Worm (Caenorhabditis elegans) whole organism, midembryonic: Measurements from ENCODE around the gene F37C12.14.

Source experiments
- T22C8.4 ChIP-seq: fragments of 200-800 bp; sonication (Bioruptor generic); IDR thresholded peaks from 2 replicates; pipeline ENCODE4 v1.3.6; 2022; ENCODE audit warnings: missing genetic modification characterization, missing compliant biosample characterization
- cog-1 ChIP-seq: sonication (generic microtip); optimal IDR thresholded peaks from 2 replicates; lab custom pipeline; 2016; ENCODE audit warnings: missing genetic modification characterization, missing compliant biosample characterization
- flt-1 ChIP-seq: fragments of 200-800 bp; sonication (Bioruptor generic); IDR thresholded peaks from 2 replicates; pipeline ENCODE4 v1.3.6; 2022; ENCODE audit warnings: missing genetic modification characterization, missing compliant biosample characterization
- ref-1 ChIP-seq: fragments of 200-800 bp; sonication (Bioruptor generic); conservative IDR thresholded peaks from 2 replicates; pipeline ENCODE4 v1.3.6; 2022; ENCODE audit warnings: missing genetic modification reagents, missing genetic modification characterization, missing compliant biosample characterization
- tab-1 ChIP-seq: fragments of 200-800 bp; sonication (Bioruptor generic); IDR thresholded peaks from 2 replicates; pipeline ENCODE4 v1.3.6; 2022; ENCODE audit warnings: missing genetic modification characterization, missing compliant biosample characterization
- ztf-23 ChIP-seq: fragments of 200-800 bp; sonication (Bioruptor generic); IDR thresholded peaks from 2 replicates; pipeline ENCODE4 v1.3.6; 2022; ENCODE audit warnings: missing genetic modification reagents, missing genetic modification characterization, missing compliant biosample characterization
- ztf-29 ChIP-seq: fragments of 200-800 bp; sonication (Bioruptor generic); IDR thresholded peaks from 2 replicates; pipeline ENCODE4 v1.3.6; 2022; ENCODE audit warnings: missing genetic modification reagents, missing genetic modification characterization, missing compliant biosample characterization

DNA sequence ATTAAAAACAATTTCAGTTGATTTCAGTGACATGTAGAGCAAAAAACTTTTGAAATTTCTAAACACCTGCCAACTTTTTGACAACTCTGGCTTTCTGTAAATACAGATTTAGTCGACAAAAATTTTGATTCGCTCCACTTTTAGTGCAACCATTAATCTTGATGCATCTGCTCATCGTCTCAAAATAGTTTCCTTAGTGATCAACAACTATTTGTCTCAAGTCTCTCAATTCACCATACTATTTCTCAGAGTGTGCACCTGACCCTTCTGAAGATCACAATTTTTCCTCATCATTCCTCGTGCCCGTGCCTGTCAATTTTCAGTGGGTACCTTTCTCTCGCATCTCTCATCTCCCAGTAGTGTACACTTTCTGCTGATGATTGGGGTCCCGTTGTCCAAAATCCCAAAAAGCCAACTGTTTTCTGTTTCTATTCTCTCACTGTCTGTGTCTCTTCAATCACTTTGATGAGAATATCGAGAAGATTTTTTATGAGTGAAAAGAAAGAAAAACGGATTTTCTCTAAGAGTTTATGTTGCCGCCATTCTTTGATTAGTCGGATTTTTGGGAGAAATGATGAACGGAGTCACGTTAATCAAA lies 31.6 kb upstream of the F37C12.14 start:
- no peak for TF ChIP-seq cog-1 (tag; lab: Kevin White, UChicago)
- no peak for TF ChIP-seq ref-1 (GFP tag; lab: Robert Waterston, UW)
- TF ChIP-seq T22C8.4 (GFP tag; lab: Robert Waterston, UW) = no peak
- no peak for TF ChIP-seq ztf-23 (GFP tag; lab: Robert Waterston, UW)
- no peak for TF ChIP-seq tab-1
- no peak for TF ChIP-seq ztf-29 (GFP tag; lab: Robert Waterston, UW)
- no peak for TF ChIP-seq flt-1 (GFP tag; lab: Robert Waterston, UW)
